Fruit fly (Drosophila melanogaster): ENCODE measurements around the gene RanBP3.

Gene RanBP3

DNA sequence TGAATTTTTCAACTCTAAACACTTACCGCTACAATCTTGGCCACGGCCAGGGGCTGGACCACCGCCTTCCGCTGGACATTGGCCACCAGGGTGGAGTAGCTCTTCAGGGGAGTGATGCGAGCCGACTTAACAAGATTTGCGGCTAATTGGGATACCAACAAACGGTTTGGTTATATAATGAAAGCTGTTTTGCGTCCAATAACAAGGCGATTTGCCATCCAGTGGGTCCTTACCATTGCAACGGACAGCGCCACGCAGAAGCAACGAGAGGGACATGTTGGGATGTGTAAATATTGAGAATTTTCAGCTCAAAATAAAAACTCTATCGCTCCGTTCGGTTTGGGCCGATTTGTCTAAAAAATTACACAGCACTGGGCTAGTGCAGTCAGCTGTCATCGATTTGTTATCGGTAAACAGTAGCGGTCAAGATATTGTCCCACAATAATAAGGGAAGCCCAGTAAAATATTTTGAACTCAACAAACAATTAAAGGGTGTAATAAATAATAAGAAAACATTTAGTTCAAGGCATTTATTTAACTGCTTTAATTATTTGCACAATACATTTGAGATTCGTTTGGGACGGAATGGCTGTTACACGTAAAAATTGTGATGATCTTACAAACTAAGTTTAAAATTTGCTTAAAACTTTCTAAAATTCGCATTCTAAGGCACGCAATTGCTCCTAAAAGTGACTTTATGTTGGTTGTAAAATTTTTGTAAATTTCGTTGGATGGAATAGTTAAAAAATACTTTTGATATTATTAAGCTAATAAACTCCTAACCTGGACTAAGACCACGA lies 7.8 kb upstream of the RanBP3 start, which contains the start of gene SdhD (continued):
- TF ChIP-seq CG2116 (GFP tag; optimal IDR thresholded peaks at IDR 0.05) (peak; percentile 21), Elba2 (GFP tag; optimal IDR thresholded peaks at IDR 0.05) (peak; percentile 34), fd3F (GFP tag; optimal IDR thresholded peaks at IDR 0.05) (no peak), Pdp1 (GFP tag; optimal IDR thresholded peaks at IDR 0.05) (peak; percentile 15 to 98), H2.0 (GFP tag; IDR thresholded peaks at IDR 0.05) (no peak), CG14441 (GFP tag; IDR thresholded peaks at IDR 0.05) (no peak), CG2120 (GFP tag; optimal IDR thresholded peaks at IDR 0.05) (peak; percentile 61), CG34376 (GFP tag; optimal IDR thresholded peaks at IDR 0.05) (no peak), BEAF-32 (GFP tag; optimal IDR thresholded peaks at IDR 0.05) (peak; percentile 48), vvl (GFP tag; IDR thresholded peaks at IDR 0.05) (peak; percentile 40; the same call in 1 of the 2 replicates), Ssrp (tag; optimal IDR thresholded peaks at IDR 0.05) (no peak), CG14860 (GFP tag; IDR thresholded peaks at IDR 0.05; ENCODE audit: partially characterized antibody) (0 out of 3 replicates have a peak, but pooled peaks have one; percentile 7), CG12942 (GFP tag; optimal IDR thresholded peaks at IDR 0.05) (no peak), CG10209 (GFP tag; optimal IDR thresholded peaks at IDR 0.05) (no peak), insv (GFP tag; optimal IDR thresholded peaks at IDR 0.05) (no peak), knrl (GFP tag; IDR thresholded peaks at IDR 0.05; ENCODE audit: partially characterized antibody) (no peak), dmrt99B (tag; optimal IDR thresholded peaks at IDR 0.05) (peak; percentile 12), Dip2 (GFP tag; IDR thresholded peaks at IDR 0.05) (no peak), nerfin-1 (tag; optimal IDR thresholded peaks at IDR 0.05) (no peak), jing (GFP tag; optimal IDR thresholded peaks at IDR 0.05) (no peak), CG4820 (GFP tag; optimal IDR thresholded peaks at IDR 0.05) (peak; percentile 10), inv (GFP tag; IDR thresholded peaks at IDR 0.05; ENCODE audit: partially characterized antibody) (no peak), CG8281 (tag; optimal IDR thresholded peaks at IDR 0.05) (no peak), CG5953 (GFP tag; IDR thresholded peaks at IDR 0.05) (no peak), Scr (GFP tag; IDR thresholded peaks at IDR 0.05; ENCODE audit: partially characterized antibody) (peak; percentile 53), HmgD (GFP tag; optimal IDR thresholded peaks at IDR 0.05) (no peak), CG16779 (GFP tag; IDR thresholded peaks at IDR 0.05) (no peak), CG12104 (GFP tag; optimal IDR thresholded peaks at IDR 0.05) (no peak), CG6813 (GFP tag; optimal IDR thresholded peaks at IDR 0.05) (no peak), fd102C (GFP tag; optimal IDR thresholded peaks at IDR 0.05) (no peak), CG18764 (GFP tag; optimal IDR thresholded peaks at IDR 0.05) (no peak), hth (optimal IDR thresholded peaks at IDR 0.05) (no peak), CG5245 (GFP tag; optimal IDR thresholded peaks at IDR 0.05) (no peak), ap (GFP tag; IDR thresholded peaks at IDR 0.05) (no peak), CG14667 (GFP tag; IDR thresholded peaks at IDR 0.05) (no peak), Dll (GFP tag; IDR thresholded peaks at IDR 0.05; ENCODE audit: partially characterized antibody) (peak; percentile 55; the same call in 1 of the 4 replicates), CG18599 (GFP tag; optimal IDR thresholded peaks at IDR 0.05) (peak; percentile 37), CG11504 (tag; optimal IDR thresholded peaks at IDR 0.05) (no peak), zfh2 (GFP tag; optimal IDR thresholded peaks at IDR 0.05) (peak; percentile 53), CG13287 (GFP tag; IDR thresholded peaks at IDR 0.05; ENCODE audit: partially characterized antibody) (peak; percentile 72), Vsx1 (GFP tag; optimal IDR thresholded peaks at IDR 0.05) (peak; percentile 46), da (GFP tag; optimal IDR thresholded peaks at IDR 0.05) (no peak), Bteb2 (GFP tag; optimal IDR thresholded peaks at IDR 0.05) (peak; percentile 15), tap (tag; optimal IDR thresholded peaks at IDR 0.05) (no peak), Atf6 (GFP tag; IDR thresholded peaks at IDR 0.05) (peak; percentile 16; the same call in 1 of the 2 replicates), CG42726 (GFP tag; IDR thresholded peaks at IDR 0.05; ENCODE audit: partially characterized antibody) (no peak), Neu2 (GFP tag; optimal IDR thresholded peaks at IDR 0.05; ENCODE audit: borderline replicate concordance) (peak; percentile 66), Deaf1 (tag; optimal IDR thresholded peaks at IDR 0.05) (peak; percentile 20)
